Fruit fly (Drosophila melanogaster) whole organism, embryonic: Measurements from ENCODE around the gene CG3909.

ENCODE experiments used
- C15 ChIP-seq: fragments of 200-800 bp; sonication (Bioruptor generic); IDR thresholded peaks from 3 replicates; pipeline ENCODE4 v1.3.6; 2022; ENCODE audit warnings: missing biosample characterization, missing genetic modification characterization
- CG12219 ChIP-seq: fragments of 200-800 bp; sonication (Bioruptor generic); optimal IDR thresholded peaks from 3 replicates; lab custom pipeline; 2018; ENCODE audit warnings: missing biosample characterization, mild to moderate bottlenecking, missing genetic modification characterization
- CG12391 ChIP-seq: fragments of 200-800 bp; sonication (Bioruptor generic); optimal IDR thresholded peaks from 3 replicates; lab custom pipeline; 2018; ENCODE audit warnings: missing biosample characterization, mild to moderate bottlenecking, missing genetic modification characterization, moderate library complexity
- CG12942 ChIP-seq: fragments of 200-800 bp; sonication (Bioruptor generic); optimal IDR thresholded peaks from 3 replicates; lab custom pipeline; 2016; ENCODE audit warnings: missing biosample characterization, missing genetic modification characterization
- CG13424 ChIP-seq: fragments of 200-800 bp; sonication (Bioruptor generic); optimal IDR thresholded peaks from 2 replicates; lab custom pipeline; 2019; ENCODE audit warnings: missing biosample characterization, mild to moderate bottlenecking, missing genetic modification characterization, moderate library complexity
- CG14050 ChIP-seq: fragments of 200-800 bp; sonication (Bioruptor generic); IDR thresholded peaks from 3 replicates; pipeline ENCODE4 v1.3.6; 2022; ENCODE audit warnings: missing biosample characterization, missing genetic modification characterization
- CG14667 ChIP-seq: fragments of 200-800 bp; sonication (Bioruptor generic); IDR thresholded peaks from 2 replicates; pipeline ENCODE4 v1.3.6; 2022; ENCODE audit warnings: missing biosample characterization, missing genetic modification characterization
- CG14860 ChIP-seq: fragments of 200-800 bp; sonication (Bioruptor generic); IDR thresholded peaks from 3 replicates; pipeline ENCODE4 v1.3.6; 2022; ENCODE audit warnings: missing biosample characterization, missing genetic modification characterization; ENCODE audit not compliant: partially characterized antibody
- CG1602 ChIP-seq: fragments of 200-800 bp; sonication (Bioruptor generic); optimal IDR thresholded peaks from 3 replicates; lab custom pipeline; 2016; ENCODE audit warnings: missing biosample characterization, missing genetic modification characterization
- CG18764 ChIP-seq: fragments of 200-800 bp; sonication (Bioruptor generic); optimal IDR thresholded peaks from 3 replicates; lab custom pipeline; 2016; ENCODE audit warnings: missing biosample characterization, missing genetic modification characterization
- CG2120 ChIP-seq: fragments of 200-800 bp; sonication (Bioruptor generic); optimal IDR thresholded peaks from 3 replicates; lab custom pipeline; 2016; ENCODE audit warnings: missing biosample characterization, missing genetic modification characterization
- CG2712 ChIP-seq: fragments of 200-800 bp; optimal IDR thresholded peaks from 3 replicates; lab custom pipeline; 2019; ENCODE audit warnings: missing biosample characterization, mild to moderate bottlenecking, missing genetic modification characterization, moderate library complexity
- CG30020 ChIP-seq: fragments of 200-800 bp; optimal IDR thresholded peaks from 2 replicates; lab custom pipeline; 2019; ENCODE audit warnings: missing biosample characterization, mild to moderate bottlenecking, missing genetic modification characterization, moderate library complexity
- CG30431 ChIP-seq: fragments of 200-800 bp; sonication (Bioruptor generic); optimal IDR thresholded peaks from 2 replicates; lab custom pipeline; 2017; ENCODE audit warnings: missing biosample characterization, missing genetic modification characterization
- CG31365 ChIP-seq: fragments of 200-800 bp; sonication (Bioruptor generic); optimal IDR thresholded peaks from 2 replicates; lab custom pipeline; 2018; ENCODE audit warnings: missing biosample characterization, mild to moderate bottlenecking, missing genetic modification characterization
- CG3407 ChIP-seq: fragments of 200-800 bp; sonication (Bioruptor generic); optimal IDR thresholded peaks from 2 replicates; lab custom pipeline; 2018; ENCODE audit warnings: missing biosample characterization, mild to moderate bottlenecking, missing genetic modification characterization
- CG34376 ChIP-seq: fragments of 200-800 bp; sonication (Bioruptor generic); optimal IDR thresholded peaks from 2 replicates; lab custom pipeline; 2018; ENCODE audit warnings: missing biosample characterization, mild to moderate bottlenecking, missing genetic modification characterization
- CG5180 ChIP-seq: fragments of 200-800 bp; sonication (Bioruptor generic); optimal IDR thresholded peaks from 3 replicates; lab custom pipeline; 2017; ENCODE audit warnings: missing biosample characterization, missing genetic modification characterization, mild to moderate bottlenecking, moderate library complexity, missing genetic modification reagents
- CG5245 ChIP-seq: fragments of 200-800 bp; sonication (Bioruptor generic); optimal IDR thresholded peaks from 3 replicates; lab custom pipeline; 2016; ENCODE audit warnings: missing biosample characterization, missing genetic modification characterization
- CG7372 ChIP-seq: fragments of 200-800 bp; sonication (Bioruptor generic); IDR thresholded peaks from 2 replicates; pipeline ENCODE4 v1.3.6; 2022; ENCODE audit warnings: missing biosample characterization, missing genetic modification characterization
- CG7928 ChIP-seq: fragments of 200-800 bp; sonication (Bioruptor generic); optimal IDR thresholded peaks from 2 replicates; lab custom pipeline; 2017; ENCODE audit warnings: missing biosample characterization, mild to moderate bottlenecking, missing genetic modification characterization
- CG8944 ChIP-seq: fragments of 200-800 bp; sonication (Bioruptor generic); optimal IDR thresholded peaks from 3 replicates; lab custom pipeline; 2016; ENCODE audit warnings: missing biosample characterization, missing genetic modification characterization
- CrebB ChIP-seq: fragments of 200-800 bp; sonication (Bioruptor generic); optimal IDR thresholded peaks from 3 replicates; lab custom pipeline; 2018; ENCODE audit warnings: missing biosample characterization, mild to moderate bottlenecking, missing genetic modification characterization
- D19A ChIP-seq: fragments of 200-800 bp; optimal IDR thresholded peaks from 3 replicates; lab custom pipeline; 2019; ENCODE audit warnings: missing biosample characterization, mild to moderate bottlenecking, missing genetic modification characterization, moderate library complexity
- Gsc ChIP-seq: fragments of 200-800 bp; sonication (Bioruptor generic); IDR thresholded peaks from 2 replicates; pipeline ENCODE4 v1.3.6; 2022; ENCODE audit warnings: missing biosample characterization, missing genetic modification characterization
- Mrtf ChIP-seq: fragments of 200-800 bp; sonication (Bioruptor generic); IDR thresholded peaks from 3 replicates; pipeline ENCODE4 v1.3.6; 2022; ENCODE audit warnings: missing biosample characterization, missing genetic modification characterization
- Nf-YC ChIP-seq: fragments of 200-800 bp; optimal IDR thresholded peaks from 3 replicates; lab custom pipeline; 2019; ENCODE audit warnings: missing biosample characterization, mild to moderate bottlenecking, missing genetic modification characterization, moderate library complexity
- Rx ChIP-seq: fragments of 200-800 bp; sonication (Bioruptor generic); IDR thresholded peaks from 2 replicates; pipeline ENCODE4 v1.3.6; 2022; ENCODE audit warnings: missing biosample characterization, missing genetic modification characterization
- Side ChIP-seq: fragments of 200-800 bp; sonication (Bioruptor generic); optimal IDR thresholded peaks from 2 replicates; lab custom pipeline; 2016; ENCODE audit warnings: missing biosample characterization, missing genetic modification characterization
- Six4 ChIP-seq: fragments of 200-800 bp; sonication (Bioruptor generic); optimal IDR thresholded peaks from 2 replicates; lab custom pipeline; 2016; ENCODE audit warnings: missing biosample characterization, missing genetic modification characterization
- Sox102F ChIP-seq: fragments of 200-800 bp; sonication (Bioruptor generic); optimal IDR thresholded peaks from 2 replicates; lab custom pipeline; 2018; ENCODE audit warnings: missing biosample characterization, mild to moderate bottlenecking, missing genetic modification characterization, moderate library complexity
- al ChIP-seq: fragments of 200-800 bp; sonication (Bioruptor generic); IDR thresholded peaks from 2 replicates; pipeline ENCODE4 v1.3.6; 2022; ENCODE audit warnings: missing biosample characterization, missing genetic modification characterization
- ato ChIP-seq: fragments of 200-800 bp; sonication (Bioruptor generic); IDR thresholded peaks from 2 replicates; pipeline ENCODE4 v1.3.6; 2022; ENCODE audit warnings: missing biosample characterization, missing genetic modification characterization; ENCODE audit not compliant: partially characterized antibody
- crc ChIP-seq: fragments of 200-800 bp; sonication (Bioruptor generic); optimal IDR thresholded peaks from 2 replicates; lab custom pipeline; 2016; ENCODE audit warnings: missing biosample characterization, missing genetic modification characterization
- croc ChIP-seq: fragments of 200-800 bp; sonication (Bioruptor generic); conservative IDR thresholded peaks from 3 replicates; pipeline ENCODE4 v1.3.6; 2022; ENCODE audit warnings: missing biosample characterization, missing genetic modification characterization
- crp ChIP-seq, 2 experiments: fragments of 200-800 bp; sonication (Bioruptor generic); optimal IDR thresholded peaks; 2 replicates in 1 of 2; 3 replicates in 1 of 2; lab custom pipeline; 2017; ENCODE audit warnings: missing biosample characterization in 2 of 2, missing genetic modification characterization in 2 of 2, mild to moderate bottlenecking in 1 of 2, moderate library complexity in 1 of 2
- dmrt99B ChIP-seq: fragments of 200-800 bp; sonication (Bioruptor generic); optimal IDR thresholded peaks from 2 replicates; lab custom pipeline; 2018; ENCODE audit warnings: missing biosample characterization, mild to moderate bottlenecking, missing genetic modification characterization, moderate library complexity
- grn ChIP-seq: fragments of 200-800 bp; sonication (Bioruptor generic); optimal IDR thresholded peaks from 3 replicates; lab custom pipeline; 2017; ENCODE audit warnings: missing biosample characterization, missing genetic modification characterization
- gro ChIP-seq: fragments of 200-800 bp; sonication (Bioruptor generic); optimal IDR thresholded peaks from 2 replicates; lab custom pipeline; 2016; ENCODE audit warnings: missing biosample characterization, missing genetic modification characterization
- hkb ChIP-seq, 2 experiments: fragments of 200-800 bp in 1 of 2; fragments of >200 bp in 1 of 2; sonication (Bioruptor generic) in 1 of 2; IDR thresholded peaks in 1 of 2; optimal IDR thresholded peaks in 1 of 2; 2 replicates each; pipeline versions ENCODE4 v1.3.6 to Lab custom; 2017 to 2022; ENCODE audit warnings: missing biosample characterization in 1 of 2, missing genetic modification characterization in 1 of 2
- kni ChIP-seq: fragments of 200-800 bp; sonication (Bioruptor generic); optimal IDR thresholded peaks from 3 replicates; lab custom pipeline; 2017; ENCODE audit warnings: mild to moderate bottlenecking, missing biosample characterization, missing genetic modification reagents, missing genetic modification characterization
- lilli ChIP-seq: fragments of 200-800 bp; sonication (Bioruptor generic); optimal IDR thresholded peaks from 3 replicates; lab custom pipeline; 2016; ENCODE audit warnings: missing biosample characterization, missing genetic modification characterization
- phol ChIP-seq: fragments of 200-800 bp; sonication (Bioruptor generic); optimal IDR thresholded peaks from 3 replicates; lab custom pipeline; 2018; ENCODE audit warnings: missing biosample characterization, mild to moderate bottlenecking, missing genetic modification characterization, moderate library complexity
- slp2 ChIP-seq: fragments of 200-800 bp; sonication (Bioruptor generic); optimal IDR thresholded peaks from 2 replicates; lab custom pipeline; 2016; ENCODE audit warnings: missing biosample characterization, missing genetic modification characterization
- stc ChIP-seq: fragments of 200-800 bp; sonication (Bioruptor generic); IDR thresholded peaks from 2 replicates; pipeline ENCODE4 v1.3.6; 2022; ENCODE audit warnings: missing biosample characterization, missing genetic modification characterization
- tio ChIP-seq: fragments of 200-800 bp; sonication (Bioruptor generic); optimal IDR thresholded peaks from 2 replicates; lab custom pipeline; 2017; ENCODE audit warnings: missing biosample characterization, missing genetic modification characterization, inconsistent platforms
- toy ChIP-seq: fragments of 200-800 bp; sonication (Bioruptor generic); IDR thresholded peaks from 2 replicates; pipeline ENCODE4 v1.3.6; 2022; ENCODE audit warnings: missing biosample characterization, missing genetic modification characterization
- trh ChIP-seq: fragments of 200-800 bp; sonication (Bioruptor generic); optimal IDR thresholded peaks from 2 replicates; lab custom pipeline; 2016; ENCODE audit warnings: missing biosample characterization, missing genetic modification characterization
- tx ChIP-seq: fragments of 200-800 bp; sonication (Bioruptor generic); optimal IDR thresholded peaks from 2 replicates; lab custom pipeline; 2016; ENCODE audit warnings: missing biosample characterization, missing genetic modification characterization
- zfh2 ChIP-seq: fragments of 200-800 bp; sonication (Bioruptor generic); optimal IDR thresholded peaks from 2 replicates; lab custom pipeline; 2016; ENCODE audit warnings: missing biosample characterization, missing genetic modification characterization

CG3909 gene

dm6 chr3R:10048842-10049527 is 5.9 kb downstream of the CG3909 start, which contains the start of gene ohgt (continued):
- TF ChIP-seq slp2 (no peak), CG12219 (no peak), ato (0 out of 2 replicates have a peak, but pooled peaks have one; percentile 41), D19A (tag; lab: Kevin White, UChicago) (peak; percentile 3), CG2712 (tag; lab: Kevin White, UChicago) (peak; percentile 39), gro (no peak), CG3407 (GFP tag; lab: Kevin White, UChicago) (no peak), CG1602 (GFP tag; lab: Kevin White, UChicago) (no peak), Side (GFP tag; lab: Kevin White, UChicago) (no peak), trh (GFP tag; lab: Kevin White, UChicago) (no peak), stc (GFP tag; lab: Robert Waterston, UW) (no peak), hkb (optimal IDR thresholded peaks at IDR 0.05; lab: Kevin White, UChicago) (no peak), hkb (GFP tag; IDR thresholded peaks at IDR 0.05; lab: Robert Waterston, UW) (no peak), Mrtf (GFP tag; lab: Robert Waterston, UW) (no peak), phol (peak; percentile 50), Nf-YC (tag; lab: Kevin White, UChicago) (peak; percentile 44), Gsc (no peak), CG12391 (tag; lab: Kevin White, UChicago) (peak; percentile 38), CG5245 (GFP tag; lab: Kevin White, UChicago) (no peak), CG30431 (GFP tag; lab: Kevin White, UChicago) (no peak), al (GFP tag; lab: Robert Waterston, UW) (no peak), Six4 (GFP tag; lab: Kevin White, UChicago) (no peak), CG13424 (tag; lab: Kevin White, UChicago) (peak; percentile 35), Sox102F (GFP tag; lab: Kevin White, UChicago) (no peak), CG8944 (GFP tag; lab: Kevin White, UChicago) (no peak), CG31365 (tag; lab: Kevin White, UChicago) (no peak), CrebB (tag; lab: Kevin White, UChicago) (no peak), lilli (GFP tag; lab: Kevin White, UChicago) (peak; percentile 38), CG5180 (GFP tag; lab: Kevin White, UChicago) (no peak), CG7928 (GFP tag; lab: Kevin White, UChicago) (no peak), croc (GFP tag; lab: Robert Waterston, UW) (no peak), CG14050 (GFP tag; lab: Robert Waterston, UW) (no peak), Rx (GFP tag; lab: Robert Waterston, UW) (no peak), crp (GFP tag; optimal IDR thresholded peaks at IDR 0.05; lab: Kevin White, UChicago) (peak; percentile 31 to 81), CG14860 (no peak; the same call in 2 of the 3 replicates), CG12942 (GFP tag; lab: Kevin White, UChicago) (no peak), CG2120 (GFP tag; lab: Kevin White, UChicago) (peak; percentile 37), CG34376 (GFP tag; lab: Kevin White, UChicago) (no peak), tx (GFP tag; lab: Kevin White, UChicago) (no peak), crc (GFP tag; lab: Kevin White, UChicago) (no peak), tio (GFP tag; lab: Kevin White, UChicago) (no peak), CG30020 (peak; percentile 41), CG7372 (GFP tag; lab: Robert Waterston, UW) (no peak), CG18764 (no peak), zfh2 (no peak), grn (GFP tag; lab: Kevin White, UChicago) (no peak), toy (no peak), CG14667 (GFP tag; lab: Robert Waterston, UW) (no peak), kni (GFP tag; lab: Kevin White, UChicago) (no peak), dmrt99B (peak; percentile 7), C15 (GFP tag; lab: Robert Waterston, UW) (no peak)
